Fruit fly (Drosophila melanogaster): Measurements from ENCODE around the gene Ten-m.

Ten-m gene

DNA sequence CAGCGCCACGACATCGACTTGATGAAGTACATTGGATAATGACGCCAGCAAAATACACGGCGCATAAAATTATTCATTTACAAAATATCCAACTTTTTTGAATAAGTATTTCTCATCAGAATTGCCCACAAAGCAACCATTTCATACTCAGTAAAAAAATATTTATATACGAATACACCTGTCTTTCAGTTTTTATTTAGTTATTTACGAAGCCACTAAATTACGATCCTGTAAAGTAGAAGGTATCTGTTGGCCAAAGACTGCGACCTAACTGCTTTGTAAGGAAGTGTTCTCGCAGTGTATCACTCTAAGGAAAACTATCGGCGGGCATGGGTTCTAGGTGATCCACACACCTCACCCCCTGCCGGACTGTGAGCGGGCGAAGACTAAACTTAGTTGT is 130.5 kb downstream of the Ten-m start:
- no peak for TF ChIP-seq Sin3A (optimal IDR thresholded peaks at IDR 0.05)
- TF ChIP-seq insv (optimal IDR thresholded peaks at IDR 0.05): no peak
- TF ChIP-seq Myc (optimal IDR thresholded peaks at IDR 0.05): no peak
- TF ChIP-seq h (optimal IDR thresholded peaks at IDR 0.05): no peak
- TF ChIP-seq psq (optimal IDR thresholded peaks at IDR 0.05): no peak
- no peak for TF ChIP-seq ttk (optimal IDR thresholded peaks at IDR 0.05)

DNA sequence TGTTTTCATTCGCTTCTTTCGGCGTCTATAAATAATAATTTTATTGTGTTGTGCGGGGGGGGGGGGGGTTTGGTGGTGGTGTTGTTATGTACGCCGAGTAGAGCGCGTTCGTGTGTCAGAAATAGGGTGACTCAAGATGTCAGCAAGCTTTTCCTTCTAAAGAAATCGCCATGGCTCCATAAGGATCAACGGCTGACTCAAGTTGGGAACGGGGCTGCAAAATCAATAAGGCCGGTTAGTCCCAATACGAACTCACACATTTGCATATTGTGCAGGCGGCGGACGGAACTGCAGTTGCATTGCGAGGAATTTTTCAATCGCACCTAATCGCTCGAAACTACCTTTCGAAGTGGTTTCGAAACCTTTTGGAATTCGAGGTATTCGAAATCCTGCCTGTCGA is 131.0 kb downstream of the Ten-m start:
- TF ChIP-seq Sin3A (optimal IDR thresholded peaks at IDR 0.05): no peak
- TF ChIP-seq insv (optimal IDR thresholded peaks at IDR 0.05): no peak
- TF ChIP-seq h (optimal IDR thresholded peaks at IDR 0.05): no peak
- TF ChIP-seq psq (optimal IDR thresholded peaks at IDR 0.05): no peak
- TF ChIP-seq Myc (optimal IDR thresholded peaks at IDR 0.05): no peak
- no peak for TF ChIP-seq ttk (optimal IDR thresholded peaks at IDR 0.05)

DNA sequence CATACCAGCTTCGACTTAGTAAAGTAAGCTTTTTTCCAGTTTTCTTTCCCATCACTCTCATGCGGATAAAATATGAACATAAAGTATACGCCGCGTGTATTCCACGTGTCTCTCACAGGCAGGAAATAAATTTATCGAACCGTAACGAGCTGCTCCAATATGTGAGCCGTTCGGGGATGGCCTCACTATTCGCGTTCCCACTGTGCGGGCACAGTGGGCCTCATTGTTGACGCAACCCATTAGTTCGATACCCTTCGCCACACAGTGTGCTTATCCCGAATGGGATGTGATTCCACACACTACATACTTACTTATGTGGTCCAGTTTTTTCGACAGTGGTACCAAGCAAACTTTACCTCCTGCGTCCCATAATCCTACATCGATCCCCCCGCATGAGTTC is 131.7 kb downstream of the Ten-m start:
- TF ChIP-seq insv (optimal IDR thresholded peaks at IDR 0.05) (no peak), ttk (optimal IDR thresholded peaks at IDR 0.05) (no peak), Myc (optimal IDR thresholded peaks at IDR 0.05) (no peak), Sin3A (optimal IDR thresholded peaks at IDR 0.05) (no peak), psq (optimal IDR thresholded peaks at IDR 0.05) (no peak), h (optimal IDR thresholded peaks at IDR 0.05) (no peak)

DNA sequence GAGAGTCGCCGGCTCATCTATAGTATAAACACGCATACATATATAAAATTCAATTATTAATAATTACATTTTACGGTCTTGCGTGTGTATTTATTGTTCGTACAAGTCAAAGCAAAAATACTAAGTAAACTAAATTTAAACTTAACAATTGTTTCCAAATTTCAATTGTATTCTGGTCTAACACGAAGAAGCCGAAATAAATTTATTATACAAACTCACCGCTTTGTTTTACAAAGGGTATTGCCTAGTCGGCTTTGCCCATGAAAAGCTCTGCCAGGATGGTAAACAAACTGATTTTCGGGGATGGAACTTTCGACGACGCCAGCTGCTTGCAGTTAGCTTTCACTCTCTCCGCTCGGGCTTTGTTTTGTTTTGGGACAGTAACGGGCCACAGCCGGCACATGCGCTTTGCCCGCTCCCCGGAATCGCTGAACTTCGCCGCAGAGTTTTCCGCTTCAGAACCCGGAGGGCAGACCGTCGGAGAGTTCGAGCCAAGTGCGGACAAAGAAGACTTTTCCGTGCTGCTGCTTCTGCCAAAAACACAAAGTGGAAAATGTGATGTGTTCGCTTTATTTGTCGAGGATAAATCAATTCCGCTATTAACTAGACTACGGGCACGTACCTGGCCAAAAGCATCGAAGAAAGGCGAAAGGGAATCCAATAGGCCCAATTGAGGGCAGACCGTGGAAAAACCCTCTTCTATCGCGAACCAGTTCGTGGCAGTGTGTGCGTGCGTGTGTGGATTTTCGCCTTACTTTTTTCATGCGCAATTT is 133.9 kb downstream of the Ten-m start, which contains the start of gene Srpk79D:
Gene Srpk79D, plus strand, starts transcription at position 457 of the 773 bp plus-strand sequence.
- TF ChIP-seq h (optimal IDR thresholded peaks at IDR 0.05) (no peak), ttk (optimal IDR thresholded peaks at IDR 0.05) (no peak), Sin3A (optimal IDR thresholded peaks at IDR 0.05) (no peak), insv (optimal IDR thresholded peaks at IDR 0.05) (no peak), Myc (optimal IDR thresholded peaks at IDR 0.05) (no peak), psq (optimal IDR thresholded peaks at IDR 0.05) (no peak)

DNA sequence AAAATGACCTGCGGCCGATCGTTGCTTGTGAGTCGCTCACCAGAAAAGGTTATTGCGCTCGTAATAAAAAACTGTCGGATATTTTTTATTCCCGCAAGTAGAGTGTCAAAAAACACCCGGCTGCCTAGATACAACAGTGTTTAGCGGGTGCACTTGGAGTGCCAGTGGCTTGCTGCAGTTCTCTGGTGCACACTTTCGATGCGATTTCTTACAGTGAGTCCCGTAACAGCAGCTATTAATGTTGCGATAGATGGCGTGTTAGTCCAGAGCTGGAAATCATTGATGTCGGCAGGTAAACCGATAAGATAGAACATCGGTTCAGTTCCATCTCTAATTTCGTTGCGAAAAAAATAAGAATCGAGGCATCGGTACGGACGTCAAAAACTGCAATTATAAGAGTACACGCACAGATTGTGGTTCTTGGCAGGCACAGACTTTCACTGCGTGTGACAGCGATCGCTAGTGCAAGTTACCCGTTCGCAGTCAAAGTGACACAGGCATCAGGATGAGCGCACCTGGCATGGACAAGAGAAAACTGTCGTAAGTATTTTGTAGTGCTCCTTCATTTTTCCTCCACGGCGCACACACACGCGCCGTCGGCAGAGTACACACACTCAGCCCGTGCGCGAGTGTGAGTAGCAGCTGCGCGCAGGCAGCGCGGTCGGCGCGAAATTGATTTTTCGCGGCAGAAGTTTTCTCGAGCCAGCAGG is 140.3 kb downstream of the Ten-m start, which contains the start of gene Csp:
Gene Csp, plus strand, starts transcription at position 135 of the 710 bp plus-strand sequence.
- TF ChIP-seq Myc (optimal IDR thresholded peaks at IDR 0.05) (no peak), Sin3A (optimal IDR thresholded peaks at IDR 0.05) (no peak)

DNA sequence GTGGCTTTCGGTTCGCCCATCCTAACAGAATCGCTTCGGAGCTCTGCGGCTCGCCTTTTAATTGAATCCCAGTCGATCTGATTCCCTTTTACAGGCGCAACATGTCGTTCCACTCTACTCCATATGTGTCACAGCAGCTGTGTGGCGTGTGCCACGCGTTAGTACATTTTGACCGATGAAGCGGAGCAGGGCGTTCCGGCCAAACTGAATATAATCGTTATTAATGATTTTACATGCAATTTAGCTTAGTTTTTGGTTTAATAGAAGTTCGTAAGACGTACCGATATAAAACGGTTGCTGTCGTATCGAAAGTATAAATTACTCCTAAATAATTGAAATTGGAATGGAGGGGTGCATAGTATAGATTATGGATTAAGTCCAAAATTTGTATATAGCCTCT is 141.1 kb downstream of the Ten-m start, which contains the start of gene CG11523:
Gene CG11523, minus strand, starts transcription at position 145 of the 400 bp plus-strand sequence.
- TF ChIP-seq psq (optimal IDR thresholded peaks at IDR 0.05) (no peak), insv (optimal IDR thresholded peaks at IDR 0.05) (no peak)

DNA sequence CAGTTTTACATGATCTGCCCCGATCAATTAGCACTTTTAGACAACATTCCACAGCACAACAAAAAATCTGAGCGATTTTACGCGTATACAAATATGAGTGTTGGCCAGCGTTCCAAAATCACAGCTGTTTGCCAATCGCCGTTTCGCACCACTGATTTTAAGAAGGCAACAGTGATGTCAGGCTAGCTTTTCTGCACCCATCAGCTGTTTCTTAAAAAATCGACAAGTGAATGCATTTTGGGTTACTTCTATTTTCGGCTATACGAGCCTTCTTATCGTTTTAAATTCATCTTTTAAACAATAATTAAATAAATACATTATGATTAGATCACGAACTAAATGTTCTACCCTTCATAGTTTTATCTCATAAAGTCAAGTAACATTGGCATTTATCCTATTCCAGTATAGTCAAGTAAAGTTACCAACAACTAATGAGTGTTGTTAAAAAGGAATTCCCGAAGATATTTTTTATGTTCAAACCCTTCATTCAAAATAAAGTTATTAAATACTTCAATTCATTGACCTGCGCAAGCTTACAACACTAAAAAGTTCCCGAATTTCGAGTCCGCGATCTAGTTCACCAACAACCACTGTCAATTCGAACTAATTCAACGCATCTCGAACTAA is 144.8 kb downstream of the Ten-m start, which contains the start of the genes Rich and Ddx1:
Gene Rich, minus strand, starts transcription at position 125 of the 627 bp plus-strand sequence.
Gene Ddx1, plus strand, starts transcription at position 573 of the 627 bp plus-strand sequence.
- TF ChIP-seq Sin3A (optimal IDR thresholded peaks at IDR 0.05): no peak
- TF ChIP-seq Myc (optimal IDR thresholded peaks at IDR 0.05): no peak
- no peak for TF ChIP-seq insv (optimal IDR thresholded peaks at IDR 0.05)
- no peak for TF ChIP-seq ttk (optimal IDR thresholded peaks at IDR 0.05)

Data from Kc167 (cell line).